Worm (Caenorhabditis elegans) whole organism, mixed stage, embryonic: Measurements from ENCODE around the gene F44E7.9.

Experiments used
- mep-1 ChIP-seq: fragments of 150-350 bp; optimal IDR thresholded peaks from 2 replicates; lab custom pipeline; 2017; ENCODE audit warnings: missing biosample characterization, missing genetic modification reagents, missing genetic modification characterization, inconsistent platforms
- sem-2 ChIP-seq: fragments of 200-800 bp; sonication (Bioruptor generic); optimal IDR thresholded peaks from 2 replicates; lab custom pipeline; 2018; ENCODE audit warnings: mild to moderate bottlenecking, missing genetic modification characterization, missing compliant biosample characterization

- TF ChIP-seq mep-1, result no peak
- TF ChIP-seq sem-2 (GFP tag; lab: Kevin White, UChicago), result no peak
Observed at ce11 chrV:5819903-5820302, 28.9 kb downstream of the F44E7.9 start.
